Worm (Caenorhabditis elegans) whole organism, L3 larva: Measurements from ENCODE around the gene Y54G11A.2.
A peak's percentile ranks its signal among the peaks of the same experiment; 100 is the strongest.

ENCODE experiments used
- ZK546.5 ChIP-seq: sonication (generic microtip); optimal IDR thresholded peaks from 2 replicates; lab custom pipeline; 2017; ENCODE audit warnings: missing biosample characterization, missing genetic modification characterization
- ama-1 ChIP-seq: fragments of 150-350 bp; optimal IDR thresholded peaks from 2 replicates; lab custom pipeline; 2018
- ceh-16 ChIP-seq: sonication (generic microtip); optimal IDR thresholded peaks from 2 replicates; lab custom pipeline; 2017; ENCODE audit warnings: missing biosample characterization, missing genetic modification characterization
- ceh-28 ChIP-seq: fragments of 150-350 bp; optimal IDR thresholded peaks from 2 replicates; lab custom pipeline; 2014; ENCODE audit warnings: missing biosample characterization, missing genetic modification reagents, missing genetic modification characterization
- ceh-82 ChIP-seq: fragments of 150-350 bp; optimal IDR thresholded peaks from 2 replicates; lab custom pipeline; 2014; ENCODE audit warnings: missing biosample characterization, missing genetic modification characterization
- ceh-9 ChIP-seq: sonication (generic microtip); optimal IDR thresholded peaks from 2 replicates; lab custom pipeline; 2018; ENCODE audit warnings: missing biosample characterization, missing genetic modification characterization
- daf-12 ChIP-seq: fragments of 150-350 bp; optimal IDR thresholded peaks from 2 replicates; lab custom pipeline; 2014; ENCODE audit warnings: missing biosample characterization, missing genetic modification reagents, missing genetic modification characterization
- egl-27 ChIP-seq: sonication (generic microtip); optimal IDR thresholded peaks from 4 replicates; lab custom pipeline; 2017; ENCODE audit warnings: missing biosample characterization, missing genetic modification reagents, missing genetic modification characterization
- egl-5 ChIP-seq: fragments of 150-350 bp; optimal IDR thresholded peaks from 2 replicates; lab custom pipeline; 2017; ENCODE audit warnings: missing biosample characterization, missing genetic modification reagents, missing genetic modification characterization, inconsistent platforms
- elt-1 ChIP-seq: fragments of 150-350 bp; optimal IDR thresholded peaks from 2 replicates; lab custom pipeline; 2014; ENCODE audit warnings: missing biosample characterization, missing genetic modification characterization
- elt-2 ChIP-seq: sonication (generic microtip); optimal IDR thresholded peaks from 2 replicates; lab custom pipeline; 2016; ENCODE audit warnings: missing genetic modification reagents, mild to moderate bottlenecking, missing genetic modification characterization, missing compliant biosample characterization
- elt-3 ChIP-seq, 3 experiments: fragments of 150-350 bp in 1 of 3; sonication (generic microtip) in 2 of 3; optimal IDR thresholded peaks; 2 replicates in 2 of 3; 4 replicates in 1 of 3; lab custom pipeline; 2014 to 2017; ENCODE audit warnings: missing biosample characterization in 3 of 3, missing genetic modification characterization in 3 of 3
- eor-1 ChIP-seq, 2 experiments: fragments of 150-350 bp; optimal IDR thresholded peaks; 2 replicates each; lab custom pipeline; 2014 to 2018; ENCODE audit warnings: missing biosample characterization in 2 of 2, missing genetic modification characterization in 2 of 2
- fkh-10 ChIP-seq: sonication (generic microtip); optimal IDR thresholded peaks from 2 replicates; lab custom pipeline; 2017; ENCODE audit warnings: missing biosample characterization, missing genetic modification reagents, missing genetic modification characterization
- fkh-2 ChIP-seq: fragments of 150-350 bp; optimal IDR thresholded peaks from 2 replicates; lab custom pipeline; 2014; ENCODE audit warnings: missing biosample characterization, missing genetic modification reagents, missing genetic modification characterization
- fos-1 ChIP-seq: fragments of 150-350 bp; optimal IDR thresholded peaks from 2 replicates; lab custom pipeline; 2014; ENCODE audit warnings: missing biosample characterization, missing genetic modification characterization
- hmg-11 ChIP-seq: sonication (generic microtip); optimal IDR thresholded peaks from 2 replicates; lab custom pipeline; 2016; ENCODE audit warnings: missing genetic modification characterization, missing compliant biosample characterization
- jun-1 ChIP-seq: fragments of 150-350 bp; optimal IDR thresholded peaks from 2 replicates; lab custom pipeline; 2014; ENCODE audit warnings: missing biosample characterization, missing genetic modification reagents, missing genetic modification characterization
- lin-15B ChIP-seq: fragments of 150-350 bp; optimal IDR thresholded peaks from 2 replicates; lab custom pipeline; 2014; ENCODE audit warnings: missing biosample characterization, missing genetic modification characterization
- lin-39 ChIP-seq: fragments of 150-350 bp; optimal IDR thresholded peaks from 2 replicates; lab custom pipeline; 2018; ENCODE audit warnings: missing biosample characterization, missing genetic modification reagents, missing genetic modification characterization
- lsy-12 ChIP-seq: sonication (generic microtip); optimal IDR thresholded peaks from 2 replicates; lab custom pipeline; 2016; ENCODE audit warnings: mild to moderate bottlenecking, missing genetic modification characterization, missing compliant biosample characterization
- mdl-1 ChIP-seq: fragments of 150-350 bp; optimal IDR thresholded peaks from 2 replicates; lab custom pipeline; 2014; ENCODE audit warnings: missing biosample characterization, missing genetic modification characterization
- mml-1 ChIP-seq: fragments of 150-350 bp; sonication (generic microtip); optimal IDR thresholded peaks from 3 replicates; lab custom pipeline; 2014; ENCODE audit warnings: missing biosample characterization, missing genetic modification characterization
- nfya-1 ChIP-seq: sonication (generic microtip); optimal IDR thresholded peaks from 2 replicates; lab custom pipeline; 2017; ENCODE audit warnings: missing genetic modification characterization, mild to moderate bottlenecking, missing compliant biosample characterization, antibody characterized with exemption, moderate library complexity; ENCODE audit not compliant: insufficient read depth
- nhr-11 ChIP-seq: fragments of 150-350 bp; optimal IDR thresholded peaks from 2 replicates; lab custom pipeline; 2014; ENCODE audit warnings: missing biosample characterization, missing genetic modification characterization
- nhr-23 ChIP-seq: fragments of 150-350 bp; optimal IDR thresholded peaks from 2 replicates; lab custom pipeline; 2014; ENCODE audit warnings: missing biosample characterization, missing genetic modification reagents, missing genetic modification characterization
- nhr-28 ChIP-seq: fragments of 150-350 bp; optimal IDR thresholded peaks from 2 replicates; lab custom pipeline; 2014; ENCODE audit warnings: missing biosample characterization, missing genetic modification characterization
- nhr-67 ChIP-seq: fragments of 150-350 bp; optimal IDR thresholded peaks from 2 replicates; lab custom pipeline; 2014; ENCODE audit warnings: missing biosample characterization, missing genetic modification characterization
- nhr-76 ChIP-seq: fragments of 150-350 bp; sonication (generic microtip); optimal IDR thresholded peaks from 5 replicates; lab custom pipeline; 2014; ENCODE audit warnings: missing biosample characterization, missing genetic modification characterization
- nhr-77 ChIP-seq: fragments of 150-350 bp; optimal IDR thresholded peaks from 2 replicates; lab custom pipeline; 2014; ENCODE audit warnings: missing biosample characterization, missing genetic modification characterization
- pha-4 ChIP-seq: fragments of 150-350 bp; optimal IDR thresholded peaks from 2 replicates; lab custom pipeline; 2014; ENCODE audit warnings: missing biosample characterization, missing genetic modification reagents, missing genetic modification characterization
- pqm-1 ChIP-seq: fragments of 150-350 bp; optimal IDR thresholded peaks from 2 replicates; lab custom pipeline; 2017; ENCODE audit warnings: missing biosample characterization, missing genetic modification characterization, inconsistent platforms
- skn-1 ChIP-seq: fragments of 150-350 bp; optimal IDR thresholded peaks from 2 replicates; lab custom pipeline; 2014; ENCODE audit warnings: missing biosample characterization, missing genetic modification characterization
- snpc-4 ChIP-seq: fragments of 150-350 bp; optimal IDR thresholded peaks from 2 replicates; lab custom pipeline; 2014; ENCODE audit warnings: missing biosample characterization, missing genetic modification characterization
- tbx-2 ChIP-seq: sonication (generic microtip); optimal IDR thresholded peaks from 2 replicates; lab custom pipeline; 2016; ENCODE audit warnings: mild to moderate bottlenecking, missing genetic modification characterization, missing compliant biosample characterization
- unc-39 ChIP-seq: sonication (generic microtip); optimal IDR thresholded peaks from 4 replicates; lab custom pipeline; 2017; ENCODE audit warnings: missing biosample characterization, missing genetic modification characterization
- unc-62 ChIP-seq: fragments of 150-350 bp; sonication (generic microtip); optimal IDR thresholded peaks from 4 replicates; lab custom pipeline; 2014; ENCODE audit warnings: missing biosample characterization, missing genetic modification reagents, missing genetic modification characterization
- zag-1 ChIP-seq: fragments of 150-350 bp; optimal IDR thresholded peaks from 2 replicates; lab custom pipeline; 2014; ENCODE audit warnings: missing biosample characterization, missing genetic modification characterization
- ztf-4 ChIP-seq: fragments of 150-350 bp; optimal IDR thresholded peaks from 2 replicates; lab custom pipeline; 2014; ENCODE audit warnings: missing biosample characterization, missing genetic modification characterization

The Y54G11A.2 gene

ce11 chrII:14287277-14287676, 35.1 kb downstream of the Y54G11A.2 start, which contains the start of gene srh-41:
TSS of gene srh-41 (minus strand) at chrII:14287377.
- TF ChIP-seq fos-1 (tag; lab: Kevin White, UChicago) (no peak), elt-3 (tag; optimal IDR thresholded peaks at IDR 0.05; lab: Kevin White, UChicago) (no peak), pha-4 (no peak), unc-39 (tag; lab: Kevin White, UChicago) (no peak), eor-1 (tag; optimal IDR thresholded peaks at IDR 0.05; lab: Kevin White, UChicago) (no peak)

ce11 chrII:14288968-14289367, 36.8 kb downstream of the Y54G11A.2 start, which contains the start of gene srh-42:
TSS of gene srh-42 (minus strand) at chrII:14289068.
- TF ChIP-seq nhr-67 (tag; lab: Kevin White, UChicago) (no peak), ZK546.5 (tag; lab: Kevin White, UChicago) (no peak), jun-1 (tag; lab: Kevin White, UChicago) (no peak), nfya-1 (tag; lab: Kevin White, UChicago) (no peak), ceh-82 (tag; lab: Kevin White, UChicago) (no peak), fkh-10 (GFP tag; lab: Kevin White, UChicago) (no peak), nhr-77 (tag; lab: Kevin White, UChicago) (no peak), mdl-1 (tag; lab: Kevin White, UChicago) (no peak), nhr-76 (tag; lab: Kevin White, UChicago) (no peak), egl-5 (tag; lab: Kevin White, UChicago) (no peak), snpc-4 (tag; lab: Kevin White, UChicago) (no peak), mml-1 (no peak), pha-4 (no peak), daf-12 (no peak), lin-15B (no peak)
- TF ChIP-seq, all 47 proteins: peak for 0

ce11 chrII:14290846-14291245, 38.7 kb downstream of the Y54G11A.2 start:
- TF ChIP-seq zag-1 (tag; lab: Kevin White, UChicago): no peak
- TF ChIP-seq ceh-16: no peak
- TF ChIP-seq elt-1 (tag; lab: Kevin White, UChicago): no peak
- TF ChIP-seq ceh-82 (tag; lab: Kevin White, UChicago): no peak
- peak; percentile 53 for TF ChIP-seq pqm-1 (tag; lab: Kevin White, UChicago)
- TF ChIP-seq ceh-9 (tag; lab: Kevin White, UChicago): no peak
- no peak for TF ChIP-seq egl-27
- TF ChIP-seq pha-4: peak; percentile 81
- peak; percentile 29 for TF ChIP-seq elt-2 (tag; lab: Kevin White, UChicago)
- TF ChIP-seq ceh-28: no peak
- no peak for TF ChIP-seq nhr-76 (tag; lab: Kevin White, UChicago)
- no peak for TF ChIP-seq nhr-28 (tag; lab: Kevin White, UChicago)
- peak; percentile 33 for TF ChIP-seq skn-1 (tag; lab: Kevin White, UChicago)
- TF ChIP-seq nhr-11 (tag; lab: Kevin White, UChicago): no peak
- no peak for TF ChIP-seq unc-39 (tag; lab: Kevin White, UChicago)
- TF ChIP-seq nhr-77 (tag; lab: Kevin White, UChicago): no peak

- no peak for TF ChIP-seq daf-12
- no peak for TF ChIP-seq nfya-1 (tag; lab: Kevin White, UChicago)
- TF ChIP-seq pha-4: peak; percentile 40
- no peak for TF ChIP-seq lin-39 (tag; lab: Kevin White, UChicago)
These were observed 40.4 kb downstream of the Y54G11A.2 start, which contains the start of gene Y54G11A.4 for ce11 chrII:14292519-14292918. TSS of gene Y54G11A.4 (plus strand) at chrII:14292819.

- no peak for TF ChIP-seq jun-1 (tag; lab: Kevin White, UChicago)
- TF ChIP-seq hmg-11 (tag; lab: Kevin White, UChicago): no peak
- TF ChIP-seq nhr-28 (tag; lab: Kevin White, UChicago): no peak
- TF ChIP-seq tbx-2 (tag; lab: Kevin White, UChicago): no peak
- TF ChIP-seq nhr-11 (tag; lab: Kevin White, UChicago): no peak
- TF ChIP-seq ama-1 (lab: Kevin White, UChicago): no peak
- no peak for TF ChIP-seq ztf-4 (tag; lab: Kevin White, UChicago)
- TF ChIP-seq nhr-76 (tag; lab: Kevin White, UChicago): no peak
- TF ChIP-seq unc-62 (GFP tag; lab: Kevin White, UChicago): no peak
- no peak for TF ChIP-seq nhr-23
- no peak for TF ChIP-seq nhr-67 (tag; lab: Kevin White, UChicago)
- TF ChIP-seq elt-1 (tag; lab: Kevin White, UChicago): no peak
- no peak for TF ChIP-seq nhr-77 (tag; lab: Kevin White, UChicago)
- TF ChIP-seq snpc-4 (tag; lab: Kevin White, UChicago): no peak
- no peak for TF ChIP-seq fkh-2 (tag; lab: Kevin White, UChicago)
- no peak for TF ChIP-seq eor-1 (tag; optimal IDR thresholded peaks at IDR 0.05; lab: Kevin White, UChicago)
- no peak for TF ChIP-seq lsy-12 (tag; lab: Kevin White, UChicago)
- TF ChIP-seq pha-4: no peak
- no peak for TF ChIP-seq pqm-1 (tag; lab: Kevin White, UChicago)
These were observed 42.2 kb downstream of the Y54G11A.2 start for ce11 chrII:14294390-14294789.
